Fruit fly (Drosophila melanogaster) whole organism, embryonic: ENCODE measurements around the gene e.

Experiments used
- Ada2b ChIP-seq: fragments of 200-800 bp; sonication (Bioruptor generic); IDR thresholded peaks from 2 replicates; pipeline ENCODE4 v1.3.6; 2022; ENCODE audit warnings: missing biosample characterization, missing genetic modification characterization
- Atf6 ChIP-seq: fragments of 200-800 bp; sonication (Bioruptor generic); IDR thresholded peaks from 2 replicates; pipeline ENCODE4 v1.3.6; 2022; ENCODE audit warnings: missing biosample characterization, missing genetic modification characterization
- Awh ChIP-seq: fragments of 200-800 bp; sonication (Bioruptor generic); IDR thresholded peaks from 2 replicates; pipeline ENCODE4, ENCODE4 v1.3.6; 2022; ENCODE audit warnings: missing biosample characterization, missing genetic modification characterization
- B-H2 ChIP-seq: fragments of 200-800 bp; sonication (Bioruptor generic); optimal IDR thresholded peaks from 2 replicates; lab custom pipeline; 2018; ENCODE audit warnings: missing biosample characterization, mild to moderate bottlenecking, missing genetic modification characterization
- Bdp1 ChIP-seq: fragments of 200-800 bp; sonication (Bioruptor generic); optimal IDR thresholded peaks from 3 replicates; lab custom pipeline; 2016; ENCODE audit warnings: missing biosample characterization, missing genetic modification characterization
- CG10565 ChIP-seq: fragments of 200-800 bp; sonication (Bioruptor generic); optimal IDR thresholded peaks from 3 replicates; lab custom pipeline; 2016; ENCODE audit warnings: missing biosample characterization, mild to moderate bottlenecking, missing genetic modification characterization
- CG11398 ChIP-seq: fragments of 200-800 bp; sonication (Bioruptor generic); optimal IDR thresholded peaks from 2 replicates; lab custom pipeline; 2016; ENCODE audit warnings: missing biosample characterization, missing genetic modification characterization
- CG12659 ChIP-seq: fragments of 200-800 bp; sonication (Bioruptor generic); optimal IDR thresholded peaks from 3 replicates; lab custom pipeline; 2017; ENCODE audit warnings: mild to moderate bottlenecking, missing biosample characterization, missing genetic modification reagents, missing genetic modification characterization
- CG14014 ChIP-seq: fragments of 200-800 bp; sonication (Bioruptor generic); IDR thresholded peaks from 2 replicates; pipeline ENCODE4 v1.3.6; 2022; ENCODE audit warnings: missing biosample characterization, missing genetic modification characterization
- CG14860 ChIP-seq: fragments of 200-800 bp; sonication (Bioruptor generic); IDR thresholded peaks from 3 replicates; pipeline ENCODE4 v1.3.6; 2022; ENCODE audit warnings: missing biosample characterization, missing genetic modification characterization; ENCODE audit not compliant: partially characterized antibody
- CG15514 ChIP-seq: fragments of 200-800 bp; sonication (Bioruptor generic); optimal IDR thresholded peaks from 3 replicates; lab custom pipeline; 2017; ENCODE audit warnings: missing biosample characterization, missing genetic modification characterization, mild to moderate bottlenecking, moderate library complexity, missing genetic modification reagents
- CG1647 ChIP-seq: fragments of 200-800 bp; sonication (Bioruptor generic); optimal IDR thresholded peaks from 3 replicates; lab custom pipeline; 2016; ENCODE audit warnings: missing biosample characterization, missing genetic modification characterization
- CG17359 ChIP-seq: fragments of 200-800 bp; sonication (Bioruptor generic); optimal IDR thresholded peaks from 3 replicates; lab custom pipeline; 2018; ENCODE audit warnings: missing biosample characterization, mild to moderate bottlenecking, missing genetic modification characterization, moderate library complexity
- CG17568 ChIP-seq: fragments of 200-800 bp; sonication (Bioruptor generic); optimal IDR thresholded peaks from 2 replicates; lab custom pipeline; 2018; ENCODE audit warnings: missing biosample characterization, mild to moderate bottlenecking, missing genetic modification characterization, moderate library complexity
- CG18599 ChIP-seq: fragments of 200-800 bp; sonication (Bioruptor generic); optimal IDR thresholded peaks from 3 replicates; lab custom pipeline; 2017; ENCODE audit warnings: missing biosample characterization, missing genetic modification characterization, mild to moderate bottlenecking, moderate library complexity, missing genetic modification reagents
- CG2116 ChIP-seq: fragments of 200-800 bp; sonication (Bioruptor generic); optimal IDR thresholded peaks from 3 replicates; lab custom pipeline; 2018; ENCODE audit warnings: missing biosample characterization, mild to moderate bottlenecking, missing genetic modification characterization
- CG31365 ChIP-seq: fragments of 200-800 bp; sonication (Bioruptor generic); optimal IDR thresholded peaks from 2 replicates; lab custom pipeline; 2018; ENCODE audit warnings: missing biosample characterization, mild to moderate bottlenecking, missing genetic modification characterization
- CG34422 ChIP-seq: fragments of 200-800 bp; sonication (Bioruptor generic); IDR thresholded peaks from 3 replicates; pipeline ENCODE4 v1.3.6; 2022; ENCODE audit warnings: missing biosample characterization, missing genetic modification characterization
- CG6254 ChIP-seq: fragments of 200-800 bp; sonication (Bioruptor generic); optimal IDR thresholded peaks from 3 replicates; lab custom pipeline; 2017; ENCODE audit warnings: mild to moderate bottlenecking, missing biosample characterization, missing genetic modification reagents, missing genetic modification characterization
- CG7786 ChIP-seq: fragments of 200-800 bp; sonication (Bioruptor generic); optimal IDR thresholded peaks from 2 replicates; lab custom pipeline; 2016; ENCODE audit warnings: missing biosample characterization, missing genetic modification characterization
- CG8944 ChIP-seq: fragments of 200-800 bp; sonication (Bioruptor generic); optimal IDR thresholded peaks from 3 replicates; lab custom pipeline; 2016; ENCODE audit warnings: missing biosample characterization, missing genetic modification characterization
- CkIIα-i1 ChIP-seq: fragments of 200-800 bp; sonication (Bioruptor generic); IDR thresholded peaks from 2 replicates; pipeline ENCODE4 v1.3.6; 2022; ENCODE audit warnings: missing biosample characterization, missing genetic modification characterization
- D ChIP-seq, 2 experiments: fragments of 200-800 bp in 1 of 2; fragments of >200 bp in 1 of 2; sonication (Bioruptor generic) in 1 of 2; optimal IDR thresholded peaks; 2 replicates in 1 of 2; 3 replicates in 1 of 2; lab custom pipeline; 2017; ENCODE audit warnings: mild to moderate bottlenecking in 1 of 2, missing biosample characterization in 1 of 2, missing genetic modification characterization in 1 of 2, missing genetic modification reagents in 1 of 2
- Dll ChIP-seq: fragments of 200-800 bp; sonication (Bioruptor generic); IDR thresholded peaks from 4 replicates; pipeline ENCODE4 v1.3.6; 2022; ENCODE audit warnings: missing biosample characterization, missing genetic modification characterization; ENCODE audit not compliant: partially characterized antibody
- GATAe ChIP-seq: fragments of 200-800 bp; sonication (Bioruptor generic); conservative IDR thresholded peaks from 2 replicates; pipeline ENCODE4 v1.3.6; 2022; ENCODE audit warnings: missing biosample characterization, missing genetic modification characterization
- HLH4C ChIP-seq: fragments of 200-800 bp; sonication (Bioruptor generic); IDR thresholded peaks from 3 replicates; pipeline ENCODE4 v1.3.6; 2022; ENCODE audit warnings: missing biosample characterization, missing genetic modification characterization; ENCODE audit not compliant: partially characterized antibody
- NC2α ChIP-seq: fragments of 200-800 bp; sonication (Bioruptor generic); optimal IDR thresholded peaks from 2 replicates; lab custom pipeline; 2016; ENCODE audit warnings: missing biosample characterization, missing genetic modification characterization
- Poxn ChIP-seq: fragments of 200-800 bp; sonication (Bioruptor generic); IDR thresholded peaks from 2 replicates; pipeline ENCODE4 v1.3.6; 2022; ENCODE audit warnings: missing biosample characterization, missing genetic modification characterization
- Ptx1 ChIP-seq: fragments of 200-800 bp; sonication (Bioruptor generic); IDR thresholded peaks from 2 replicates; pipeline ENCODE4 v1.3.6; 2022; ENCODE audit warnings: missing biosample characterization, missing genetic modification characterization
- Ravus ChIP-seq: fragments of 200-800 bp; sonication (Bioruptor generic); IDR thresholded peaks from 2 replicates; pipeline ENCODE4 v1.3.6; 2022; ENCODE audit warnings: missing biosample characterization, missing genetic modification characterization
- Sox102F ChIP-seq: fragments of 200-800 bp; sonication (Bioruptor generic); optimal IDR thresholded peaks from 2 replicates; lab custom pipeline; 2018; ENCODE audit warnings: missing biosample characterization, mild to moderate bottlenecking, missing genetic modification characterization, moderate library complexity
- Stat92E ChIP-seq, 3 experiments: fragments of >200 bp in 2 of 3; fragments of 200-800 bp in 1 of 3; sonication (Bioruptor generic) in 1 of 3; optimal IDR thresholded peaks; 2 replicates each; lab custom pipeline; 2017 to 2019; ENCODE audit warnings: missing biosample characterization in 3 of 3, missing genetic modification characterization in 3 of 3, mild to moderate bottlenecking in 1 of 3, moderate library complexity in 1 of 3
- cas ChIP-seq: fragments of 200-800 bp; sonication (Bioruptor generic); IDR thresholded peaks from 2 replicates; pipeline ENCODE4 v1.3.6; 2022; ENCODE audit warnings: missing biosample characterization, missing genetic modification characterization
- chm ChIP-seq: fragments of 200-800 bp; sonication (Bioruptor generic); IDR thresholded peaks from 2 replicates; pipeline ENCODE4 v1.3.6; 2022; ENCODE audit warnings: missing biosample characterization, missing genetic modification characterization
- dm ChIP-seq: fragments of 200-800 bp; sonication (Bioruptor generic); optimal IDR thresholded peaks from 3 replicates; lab custom pipeline; 2016; ENCODE audit warnings: missing biosample characterization, missing genetic modification characterization
- fd64A ChIP-seq: fragments of 200-800 bp; sonication (Bioruptor generic); optimal IDR thresholded peaks from 3 replicates; lab custom pipeline; 2018; ENCODE audit warnings: missing biosample characterization, mild to moderate bottlenecking, missing genetic modification characterization
- gem ChIP-seq: fragments of 200-800 bp; sonication (Bioruptor generic); optimal IDR thresholded peaks from 2 replicates; lab custom pipeline; 2019; ENCODE audit warnings: missing biosample characterization, mild to moderate bottlenecking, missing genetic modification characterization, moderate library complexity
- grau ChIP-seq: fragments of 200-800 bp; optimal IDR thresholded peaks from 3 replicates; lab custom pipeline; 2019; ENCODE audit warnings: missing biosample characterization, mild to moderate bottlenecking, missing genetic modification characterization, moderate library complexity
- ro ChIP-seq: fragments of 200-800 bp; sonication (Bioruptor generic); IDR thresholded peaks from 2 replicates; pipeline ENCODE4 v1.3.6; 2022; ENCODE audit warnings: missing biosample characterization, missing genetic modification characterization
- sc ChIP-seq, 3 experiments: fragments of >200 bp in 2 of 3; fragments of 200-800 bp in 1 of 3; sonication (Bioruptor generic) in 1 of 3; optimal IDR thresholded peaks; 2 replicates in 2 of 3; 3 replicates in 1 of 3; lab custom pipeline; 2017; ENCODE audit warnings: mild to moderate bottlenecking in 1 of 3, missing biosample characterization in 1 of 3, missing genetic modification characterization in 1 of 3, missing genetic modification reagents in 1 of 3
- scrt ChIP-seq: fragments of 200-800 bp; sonication (Bioruptor generic); optimal IDR thresholded peaks from 2 replicates; lab custom pipeline; 2018; ENCODE audit warnings: missing biosample characterization, mild to moderate bottlenecking, missing genetic modification characterization, moderate library complexity
- sim ChIP-seq: fragments of 200-800 bp; sonication (Bioruptor generic); IDR thresholded peaks from 2 replicates; pipeline ENCODE4 v1.3.6; 2022; ENCODE audit warnings: missing biosample characterization, missing genetic modification characterization
- slbo ChIP-seq: fragments of 200-800 bp; sonication (Bioruptor generic); IDR thresholded peaks from 2 replicates; pipeline ENCODE4 v1.3.6; 2022; ENCODE audit warnings: missing biosample characterization, missing genetic modification characterization
- slp2 ChIP-seq: fragments of 200-800 bp; sonication (Bioruptor generic); optimal IDR thresholded peaks from 2 replicates; lab custom pipeline; 2016; ENCODE audit warnings: missing biosample characterization, missing genetic modification characterization
- tgo ChIP-seq: fragments of 200-800 bp; sonication (Bioruptor generic); IDR thresholded peaks from 3 replicates; pipeline ENCODE4 v1.3.6; 2022; ENCODE audit warnings: missing biosample characterization, missing genetic modification characterization
- ttk ChIP-seq: fragments of 200-800 bp; sonication (Bioruptor generic); IDR thresholded peaks from 2 replicates; pipeline ENCODE4 v2.1.2; 2022; ENCODE audit warnings: missing biosample characterization, missing genetic modification characterization
- unpg ChIP-seq: fragments of 200-800 bp; sonication (Bioruptor generic); optimal IDR thresholded peaks from 3 replicates; lab custom pipeline; 2018; ENCODE audit warnings: missing biosample characterization, mild to moderate bottlenecking, missing genetic modification characterization, moderate library complexity
- wor ChIP-seq: fragments of 200-800 bp; sonication (Bioruptor generic); IDR thresholded peaks from 2 replicates; pipeline ENCODE4 v1.3.6; 2022; ENCODE audit warnings: missing biosample characterization, missing genetic modification characterization
- zen ChIP-seq: fragments of 200-800 bp; sonication (Bioruptor generic); optimal IDR thresholded peaks from 3 replicates; lab custom pipeline; 2018; ENCODE audit warnings: missing biosample characterization, mild to moderate bottlenecking, missing genetic modification characterization, moderate library complexity

The e gene

dm6 chr3R:21263177-21263576 is 26.2 kb upstream of the e start (continued):
- TF ChIP-seq Ptx1 (no peak), CG2116 (peak; percentile 33), dm (GFP tag; lab: Kevin White, UChicago) (no peak), Poxn (GFP tag; lab: Robert Waterston, UW) (no peak), slp2 (GFP tag; lab: Kevin White, UChicago) (no peak), slbo (GFP tag; lab: Robert Waterston, UW) (no peak), CG15514 (GFP tag; lab: Kevin White, UChicago) (peak; percentile 35), CG17359 (peak; percentile 40), CG10565 (GFP tag; lab: Kevin White, UChicago) (no peak), CG14014 (peak; percentile 64; the same call in 1 of the 2 replicates), NC2α (GFP tag; lab: Kevin White, UChicago) (no peak), Ravus (GFP tag; lab: Robert Waterston, UW) (no peak), GATAe (GFP tag; lab: Robert Waterston, UW) (no peak), ttk (GFP tag; lab: Robert Waterston, UW) (0 out of 2 replicates have a peak, but pooled peaks have one; percentile 24), Bdp1 (GFP tag; lab: Kevin White, UChicago) (no peak), sc (optimal IDR thresholded peaks at IDR 0.05; lab: Kevin White, UChicago) (no peak), sc (GFP tag; optimal IDR thresholded peaks at IDR 0.05; lab: Kevin White, UChicago) (peak; percentile 40), grau (tag; lab: Kevin White, UChicago) (peak; percentile 11), HLH4C (GFP tag; lab: Robert Waterston, UW) (no peak), wor (GFP tag; lab: Robert Waterston, UW) (no peak), CG7786 (GFP tag; lab: Kevin White, UChicago) (no peak), CG8944 (GFP tag; lab: Kevin White, UChicago) (no peak), CkIIα-i1 (GFP tag; lab: Robert Waterston, UW) (no peak), CG12659 (GFP tag; lab: Kevin White, UChicago) (peak; percentile 33), CG34422 (GFP tag; lab: Robert Waterston, UW) (no peak), Dll (GFP tag; lab: Robert Waterston, UW) (no peak), CG17568 (GFP tag; lab: Kevin White, UChicago) (peak; percentile 41), Atf6 (GFP tag; lab: Robert Waterston, UW) (peak; percentile 56; the same call in 1 of the 2 replicates), gem (tag; lab: Kevin White, UChicago) (peak; percentile 35), zen (peak; percentile 27), ro (GFP tag; lab: Robert Waterston, UW) (no peak), fd64A (GFP tag; lab: Kevin White, UChicago) (peak; percentile 31), B-H2 (no peak), Awh (GFP tag; lab: Robert Waterston, UW) (peak; percentile 27; the same call in 1 of the 2 replicates), Stat92E (GFP tag; optimal IDR thresholded peaks at IDR 0.05; lab: Kevin White, UChicago) (no peak), CG14860 (GFP tag; lab: Robert Waterston, UW) (no peak), scrt (GFP tag; lab: Kevin White, UChicago) (peak; percentile 15), unpg (GFP tag; lab: Kevin White, UChicago) (peak; percentile 48), CG31365 (tag; lab: Kevin White, UChicago) (no peak), CG6254 (GFP tag; lab: Kevin White, UChicago) (peak; percentile 26), CG11398 (GFP tag; lab: Kevin White, UChicago) (no peak), D (optimal IDR thresholded peaks at IDR 0.05; lab: Kevin White, UChicago) (no peak), D (GFP tag; optimal IDR thresholded peaks at IDR 0.05; lab: Kevin White, UChicago) (no peak), sim (GFP tag; lab: Robert Waterston, UW) (0 out of 2 replicates have a peak, but pooled peaks have one; percentile 7), Sox102F (GFP tag; lab: Kevin White, UChicago) (peak; percentile 30), tgo (no peak), cas (GFP tag; lab: Robert Waterston, UW) (0 out of 2 replicates have a peak, but pooled peaks have one; percentile 17), chm (peak; percentile 76), CG1647 (GFP tag; lab: Kevin White, UChicago) (no peak), Ada2b (GFP tag; lab: Robert Waterston, UW) (peak; percentile 37; the same call in 1 of the 2 replicates), CG18599 (peak; percentile 16)
